Worm (Caenorhabditis elegans): ENCODE data around the gene Y61A9LA.3.

Y61A9LA.3 gene

ce11 chrV:4570833-4571232, at the start of gene Y61A9LA.3:
Y61A9LA.3 (plus strand) TSS chrV:4571133.
- TF ChIP-seq aly-2 (tag; optimal IDR thresholded peaks at IDR 0.05): no peak

- TF ChIP-seq irx-1 (tag; optimal IDR thresholded peaks at IDR 0.05) (no peak), blmp-1 (tag; optimal IDR thresholded peaks at IDR 0.05) (peak; percentile 51), lin-39 (tag; optimal IDR thresholded peaks at IDR 0.05) (no peak), unc-130 (tag; optimal IDR thresholded peaks at IDR 0.05) (peak; percentile 10), mdl-1 (tag; optimal IDR thresholded peaks at IDR 0.05) (peak in 1 of 2 experiments; percentile 9), elt-3 (tag; optimal IDR thresholded peaks at IDR 0.05) (peak in 1 of 6 experiments; percentile 56)
Measured at ce11 chrV:4523312-4523711, 47.6 kb upstream of the Y61A9LA.3 start.

ce11 chrV:4523844-4524243, 47.1 kb upstream of the Y61A9LA.3 start:
- TF ChIP-seq ztf-4 (tag; optimal IDR thresholded peaks at IDR 0.05) (no peak), jun-1 (tag; optimal IDR thresholded peaks at IDR 0.05) (no peak), ceh-88 (GFP tag; IDR thresholded peaks at IDR 0.05) (no peak), hlh-17 (GFP tag; optimal IDR thresholded peaks at IDR 0.05; ENCODE audit: borderline replicate concordance) (no peak), nhr-71 (tag; optimal IDR thresholded peaks at IDR 0.05) (peak; percentile 58), lin-14 (GFP tag; optimal IDR thresholded peaks at IDR 0.05) (peak; percentile 84), rnt-1 (tag; optimal IDR thresholded peaks at IDR 0.05) (peak; percentile 61), alr-1 (tag; optimal IDR thresholded peaks at IDR 0.05; ENCODE audit: borderline replicate concordance) (no peak), pag-3 (tag; optimal IDR thresholded peaks at IDR 0.05; ENCODE audit: borderline replicate concordance, insufficient read depth) (peak; percentile 3), aha-1 (tag; optimal IDR thresholded peaks at IDR 0.05) (no peak), unc-62 (GFP tag; optimal IDR thresholded peaks at IDR 0.05) (no peak)

ce11 chrV:4524327-4524726, 46.6 kb upstream of the Y61A9LA.3 start:
- no peak for TF ChIP-seq nhr-84 (tag; optimal IDR thresholded peaks at IDR 0.05)
- peak; percentile 17 for TF ChIP-seq tbx-2 (tag; optimal IDR thresholded peaks at IDR 0.05)
- TF ChIP-seq lin-35 (GFP tag; optimal IDR thresholded peaks at IDR 0.05): peak in 1 of 2 experiments; percentile 37
- no peak for TF ChIP-seq nhr-20 (tag; optimal IDR thresholded peaks at IDR 0.05)
- no peak for TF ChIP-seq zip-4 (GFP tag; optimal IDR thresholded peaks at IDR 0.05)
- TF ChIP-seq pag-3 (tag; optimal IDR thresholded peaks at IDR 0.05; ENCODE audit: borderline replicate concordance, insufficient read depth): no peak
- no peak for TF ChIP-seq lin-13 (GFP tag; optimal IDR thresholded peaks at IDR 0.05)
- TF ChIP-seq efl-1 (optimal IDR thresholded peaks at IDR 0.05): no peak
- peak in 1 of 2 experiments; percentile 68 for TF ChIP-seq efl-1 (GFP tag; optimal IDR thresholded peaks at IDR 0.05 in 1 of 2)
- peak in 1 of 6 experiments; percentile 80 for TF ChIP-seq elt-3 (tag; optimal IDR thresholded peaks at IDR 0.05)
- TF ChIP-seq hpl-2 (GFP tag; optimal IDR thresholded peaks at IDR 0.05): no peak
- TF ChIP-seq mdl-1 (tag; optimal IDR thresholded peaks at IDR 0.05): peak in 1 of 2 experiments; percentile 39
- TF ChIP-seq nhr-76 (tag; optimal IDR thresholded peaks at IDR 0.05): no peak
- no peak for TF ChIP-seq ces-1 (GFP tag; optimal IDR thresholded peaks at IDR 0.05)
- no peak for TF ChIP-seq skn-1 (tag; optimal IDR thresholded peaks at IDR 0.05)
- no peak for TF ChIP-seq nhr-28 (tag; optimal IDR thresholded peaks at IDR 0.05)
- no peak for TF ChIP-seq Y116A8C.19 (tag; optimal IDR thresholded peaks at IDR 0.05; ENCODE audit: borderline replicate concordance)
- TF ChIP-seq nhr-90 (tag; optimal IDR thresholded peaks at IDR 0.05; ENCODE audit: poor library complexity): no peak
- no peak for TF ChIP-seq nhr-71 (tag; optimal IDR thresholded peaks at IDR 0.05)
- TF ChIP-seq blmp-1 (tag; optimal IDR thresholded peaks at IDR 0.05): peak; percentile 85
- TF ChIP-seq nhr-85 (tag): peak; percentile 64
- no peak for TF ChIP-seq alr-1 (tag; optimal IDR thresholded peaks at IDR 0.05; ENCODE audit: borderline replicate concordance)

- no peak for TF ChIP-seq ceh-82 (tag; optimal IDR thresholded peaks at IDR 0.05)
- TF ChIP-seq efl-1 (optimal IDR thresholded peaks at IDR 0.05): no peak
- TF ChIP-seq efl-1 (GFP tag; optimal IDR thresholded peaks at IDR 0.05 in 1 of 2): peak in 1 of 2 experiments; percentile 91
Measured at ce11 chrV:4525106-4525505, 45.8 kb upstream of the Y61A9LA.3 start.
